Worm (Caenorhabditis elegans) whole organism, midembryonic: ENCODE results near the gene R07H5.9.
"Not testable (repeated sequence)": the region's sequence is repeated elsewhere in the genome, so short reads cannot be mapped to it uniquely, and the experiment has no call there.

ENCODE experiments used
- T22C8.4 ChIP-seq: fragments of 200-800 bp; sonication (Bioruptor generic); IDR thresholded peaks from 2 replicates; pipeline ENCODE4 v1.3.6; 2022; ENCODE audit warnings: missing genetic modification characterization, missing compliant biosample characterization
- cog-1 ChIP-seq: sonication (generic microtip); optimal IDR thresholded peaks from 2 replicates; lab custom pipeline; 2016; ENCODE audit warnings: missing genetic modification characterization, missing compliant biosample characterization
- flt-1 ChIP-seq: fragments of 200-800 bp; sonication (Bioruptor generic); IDR thresholded peaks from 2 replicates; pipeline ENCODE4 v1.3.6; 2022; ENCODE audit warnings: missing genetic modification characterization, missing compliant biosample characterization
- klf-2 ChIP-seq: fragments of 200-800 bp; sonication (Bioruptor generic); conservative IDR thresholded peaks from 2 replicates; pipeline ENCODE4 v1.3.6; 2022; ENCODE audit warnings: missing genetic modification reagents, missing genetic modification characterization, missing compliant biosample characterization
- med-1 ChIP-seq: sonication (generic microtip); optimal IDR thresholded peaks from 2 replicates; lab custom pipeline; 2017; ENCODE audit warnings: missing genetic modification characterization, mild to moderate bottlenecking, missing compliant biosample characterization, antibody characterized with exemption, missing genetic modification reagents; ENCODE audit not compliant: insufficient read depth
- ref-1 ChIP-seq: fragments of 200-800 bp; sonication (Bioruptor generic); conservative IDR thresholded peaks from 2 replicates; pipeline ENCODE4 v1.3.6; 2022; ENCODE audit warnings: missing genetic modification reagents, missing genetic modification characterization, missing compliant biosample characterization
- tab-1 ChIP-seq: fragments of 200-800 bp; sonication (Bioruptor generic); IDR thresholded peaks from 2 replicates; pipeline ENCODE4 v1.3.6; 2022; ENCODE audit warnings: missing genetic modification characterization, missing compliant biosample characterization
- ztf-23 ChIP-seq: fragments of 200-800 bp; sonication (Bioruptor generic); IDR thresholded peaks from 2 replicates; pipeline ENCODE4 v1.3.6; 2022; ENCODE audit warnings: missing genetic modification reagents, missing genetic modification characterization, missing compliant biosample characterization
- ztf-29 ChIP-seq: fragments of 200-800 bp; sonication (Bioruptor generic); IDR thresholded peaks from 2 replicates; pipeline ENCODE4 v1.3.6; 2022; ENCODE audit warnings: missing genetic modification reagents, missing genetic modification characterization, missing compliant biosample characterization

The R07H5.9 gene

DNA sequence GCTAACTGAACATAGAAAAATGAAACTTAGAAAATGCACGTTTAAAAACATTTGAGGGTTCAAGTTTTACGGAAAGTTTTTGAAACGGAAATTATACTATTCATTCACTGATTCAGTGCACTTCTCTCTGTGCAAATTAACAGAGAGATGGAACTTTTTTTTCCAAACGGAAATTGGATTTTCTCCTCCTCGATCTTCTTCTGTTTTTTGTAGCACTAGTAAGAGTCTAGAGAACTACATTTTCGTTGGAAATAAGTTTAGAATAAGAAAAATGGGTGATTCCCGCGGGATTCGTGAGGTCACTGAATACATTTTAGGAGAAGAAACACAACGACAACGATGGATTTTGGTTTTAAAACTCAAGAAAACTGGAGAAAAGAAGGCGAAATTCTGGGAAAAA lies 28.5 kb downstream of the R07H5.9 start:
- no peak for TF ChIP-seq ztf-29
- no peak for TF ChIP-seq T22C8.4 (GFP tag; lab: Robert Waterston, UW)
- TF ChIP-seq ztf-23 (GFP tag; lab: Robert Waterston, UW) = no peak
- TF ChIP-seq tab-1 (GFP tag; lab: Robert Waterston, UW) = no peak
- no peak for TF ChIP-seq flt-1 (GFP tag; lab: Robert Waterston, UW)
- TF ChIP-seq cog-1 (tag; lab: Kevin White, UChicago) = no peak
- no peak for TF ChIP-seq med-1 (GFP tag; lab: Kevin White, UChicago)
- no peak for TF ChIP-seq klf-2 (GFP tag; lab: Robert Waterston, UW)
- TF ChIP-seq ref-1 (GFP tag; lab: Robert Waterston, UW) = no peak

ce11 chrIV:11241368-11241767 lies 34.1 kb downstream of the R07H5.9 start, which contains the start of gene C05C12.6:
Gene C05C12.6, minus strand, starts transcription at chrIV:11241468.
- TF ChIP-seq tab-1 (GFP tag; lab: Robert Waterston, UW) = no peak
- TF ChIP-seq klf-2 (GFP tag; lab: Robert Waterston, UW) = no peak

DNA sequence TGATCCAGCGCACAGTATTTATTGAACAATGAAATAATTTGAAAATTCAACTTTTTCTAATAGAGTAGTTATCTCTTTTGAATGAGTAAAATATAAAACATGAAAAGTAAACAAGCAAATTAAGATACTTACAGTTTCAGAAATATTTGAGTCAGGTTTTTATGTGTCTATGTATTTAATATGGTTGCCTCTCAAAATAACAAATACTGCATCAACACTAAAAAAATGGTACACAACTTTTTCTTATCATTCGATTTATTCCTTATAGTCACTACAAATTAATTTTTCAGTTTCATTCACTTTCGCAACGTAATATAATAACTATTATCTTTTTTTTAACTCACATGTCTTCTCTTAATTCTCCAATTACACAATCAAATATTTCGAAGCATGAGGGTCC lies 40.1 kb downstream of the R07H5.9 start:
- no peak for TF ChIP-seq ztf-23 (GFP tag; lab: Robert Waterston, UW)
- TF ChIP-seq ztf-29 = no peak
- TF ChIP-seq klf-2 (GFP tag; lab: Robert Waterston, UW) = no peak
- TF ChIP-seq ref-1 (GFP tag; lab: Robert Waterston, UW) = no peak
- no peak for TF ChIP-seq med-1 (GFP tag; lab: Kevin White, UChicago)

DNA sequence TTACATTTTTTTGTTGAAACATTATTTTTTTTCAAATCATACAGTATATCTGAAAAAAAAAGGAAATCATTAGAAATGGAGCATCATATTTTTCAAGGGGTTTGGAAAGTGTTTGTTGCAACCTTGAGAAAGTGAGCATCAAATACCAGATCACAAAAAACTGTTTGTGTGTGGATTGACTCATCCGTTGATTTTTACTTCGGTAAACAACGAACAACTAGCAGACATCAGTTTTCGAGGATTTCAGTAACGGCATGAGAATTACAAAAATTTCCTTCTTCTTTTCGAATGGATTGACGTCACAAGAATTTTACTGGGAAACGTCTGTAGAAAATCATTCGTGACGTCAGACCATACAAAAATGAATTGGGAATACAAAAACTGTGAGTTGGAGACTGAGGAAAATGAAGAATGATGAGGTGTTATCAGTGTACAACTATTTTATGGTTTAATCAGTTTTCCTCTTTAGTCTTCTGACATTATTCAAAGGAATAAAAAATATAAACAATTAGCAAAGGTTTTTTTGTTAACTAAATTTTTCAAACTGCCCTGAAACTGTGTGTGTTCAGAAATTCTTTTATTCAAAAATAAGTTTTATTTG lies 40.8 kb downstream of the R07H5.9 start, which contains the start of gene C05C12.4:
C05C12.4 (minus strand) TSS at position 51 of the 601 bp plus-strand sequence.
- TF ChIP-seq med-1 (GFP tag; lab: Kevin White, UChicago) = no peak
- no peak for TF ChIP-seq ztf-29
- no peak for TF ChIP-seq cog-1 (tag; lab: Kevin White, UChicago)
- no peak for TF ChIP-seq ztf-23 (GFP tag; lab: Robert Waterston, UW)
- TF ChIP-seq T22C8.4 (GFP tag; lab: Robert Waterston, UW) = no peak
- no peak for TF ChIP-seq klf-2 (GFP tag; lab: Robert Waterston, UW)
- TF ChIP-seq tab-1 (GFP tag; lab: Robert Waterston, UW) = no peak
- no peak for TF ChIP-seq flt-1 (GFP tag; lab: Robert Waterston, UW)
- TF ChIP-seq ref-1 (GFP tag; lab: Robert Waterston, UW) = no peak

ce11 chrIV:11253689-11254088 lies 46.4 kb downstream of the R07H5.9 start, which contains the start of gene C05C12.1:
Gene C05C12.1, plus strand, starts transcription at chrIV:11253989.
- not testable (repeated sequence) for TF ChIP-seq med-1 (GFP tag; lab: Kevin White, UChicago); klf-2 (GFP tag; lab: Robert Waterston, UW); T22C8.4 (GFP tag; lab: Robert Waterston, UW)

ce11 chrIV:11257476-11257875 lies 50.2 kb downstream of the R07H5.9 start:
- TF ChIP-seq T22C8.4 (GFP tag; lab: Robert Waterston, UW) = no peak
- no peak for TF ChIP-seq ztf-29
- TF ChIP-seq cog-1 (tag; lab: Kevin White, UChicago) = no peak
- TF ChIP-seq med-1 (GFP tag; lab: Kevin White, UChicago) = no peak
- TF ChIP-seq klf-2 (GFP tag; lab: Robert Waterston, UW) = no peak
- TF ChIP-seq flt-1 (GFP tag; lab: Robert Waterston, UW) = no peak
- no peak for TF ChIP-seq ztf-23 (GFP tag; lab: Robert Waterston, UW)
- no peak for TF ChIP-seq tab-1 (GFP tag; lab: Robert Waterston, UW)
- no peak for TF ChIP-seq ref-1 (GFP tag; lab: Robert Waterston, UW)
